Worm (Caenorhabditis elegans) whole organism, L2 larva: ENCODE measurements around the gene srt-29.

ENCODE experiments used
- R02D3.7 ChIP-seq: fragments of 150-350 bp; optimal IDR thresholded peaks from 2 replicates; lab custom pipeline; 2014; ENCODE audit warnings: missing biosample characterization, missing genetic modification characterization
- Y55F3AM.14 ChIP-seq: fragments of 200-800 bp; sonication (Bioruptor generic); optimal IDR thresholded peaks from 2 replicates; lab custom pipeline; 2018; ENCODE audit warnings: mild to moderate bottlenecking, missing genetic modification characterization, missing compliant biosample characterization
- ZK546.5 ChIP-seq: sonication (generic microtip); optimal IDR thresholded peaks from 2 replicates; lab custom pipeline; 2017; ENCODE audit warnings: missing biosample characterization, missing genetic modification characterization
- alr-1 ChIP-seq: fragments of 150-350 bp; optimal IDR thresholded peaks from 2 replicates; lab custom pipeline; 2014; ENCODE audit warnings: missing biosample characterization, missing genetic modification characterization
- aly-2 ChIP-seq: fragments of 150-350 bp; optimal IDR thresholded peaks from 2 replicates; lab custom pipeline; 2014; ENCODE audit warnings: missing biosample characterization, missing genetic modification characterization
- ama-1 ChIP-seq: fragments of 150-350 bp; optimal IDR thresholded peaks from 2 replicates; lab custom pipeline; 2018; ENCODE audit warnings: inconsistent platforms
- blmp-1 ChIP-seq: sonication (generic microtip); optimal IDR thresholded peaks from 2 replicates; lab custom pipeline; 2017; ENCODE audit warnings: missing genetic modification characterization, mild to moderate bottlenecking, missing compliant biosample characterization, antibody characterized with exemption, moderate library complexity; ENCODE audit not compliant: insufficient read depth
- crh-2 ChIP-seq: sonication (generic microtip); optimal IDR thresholded peaks from 2 replicates; lab custom pipeline; 2017; ENCODE audit warnings: missing biosample characterization, missing genetic modification characterization
- elt-1 ChIP-seq: fragments of 150-350 bp; optimal IDR thresholded peaks from 2 replicates; lab custom pipeline; 2014; ENCODE audit warnings: missing biosample characterization, missing genetic modification characterization
- elt-3 ChIP-seq: sonication (generic microtip); optimal IDR thresholded peaks from 2 replicates; lab custom pipeline; 2017; ENCODE audit warnings: missing biosample characterization, missing genetic modification characterization
- fos-1 ChIP-seq: fragments of 150-350 bp; optimal IDR thresholded peaks from 2 replicates; lab custom pipeline; 2014; ENCODE audit warnings: missing biosample characterization, missing genetic modification characterization
- gmeb-1 ChIP-seq: fragments of 150-350 bp; optimal IDR thresholded peaks from 2 replicates; lab custom pipeline; 2014; ENCODE audit warnings: missing biosample characterization, missing genetic modification characterization
- lin-11 ChIP-seq: fragments of 150-350 bp; sonication (generic microtip); optimal IDR thresholded peaks from 2 replicates; lab custom pipeline; 2014; ENCODE audit warnings: missing biosample characterization, missing genetic modification characterization, inconsistent platforms, mixed read lengths
- lsy-2 ChIP-seq, 2 experiments: fragments of 150-350 bp in 1 of 2; sonication (generic microtip) in 1 of 2; optimal IDR thresholded peaks; 2 replicates each; lab custom pipeline; 2014 to 2017; ENCODE audit warnings: missing biosample characterization in 2 of 2, missing genetic modification characterization in 2 of 2
- mab-5 ChIP-seq: fragments of 150-350 bp; optimal IDR thresholded peaks from 2 replicates; lab custom pipeline; 2014; ENCODE audit warnings: missing biosample characterization, missing genetic modification characterization
- mbf-1 ChIP-seq: sonication (generic microtip); optimal IDR thresholded peaks from 2 replicates; lab custom pipeline; 2017; ENCODE audit warnings: missing biosample characterization, missing genetic modification characterization
- nhr-10 ChIP-seq: sonication (generic microtip); optimal IDR thresholded peaks from 2 replicates; lab custom pipeline; 2017; ENCODE audit warnings: missing biosample characterization, missing genetic modification characterization
- nhr-11 ChIP-seq: fragments of 150-350 bp; optimal IDR thresholded peaks from 2 replicates; lab custom pipeline; 2014; ENCODE audit warnings: missing biosample characterization, missing genetic modification characterization
- nhr-129 ChIP-seq: fragments of 150-350 bp; optimal IDR thresholded peaks from 2 replicates; lab custom pipeline; 2014; ENCODE audit warnings: missing biosample characterization, missing genetic modification characterization
- nhr-23 ChIP-seq: fragments of 150-350 bp; optimal IDR thresholded peaks from 2 replicates; lab custom pipeline; 2014; ENCODE audit warnings: missing biosample characterization, missing genetic modification reagents, missing genetic modification characterization
- nhr-237 ChIP-seq: fragments of 150-350 bp; optimal IDR thresholded peaks from 2 replicates; lab custom pipeline; 2014; ENCODE audit warnings: missing biosample characterization, missing genetic modification characterization
- nhr-25 ChIP-seq: fragments of 150-350 bp; sonication (generic microtip); optimal IDR thresholded peaks from 3 replicates; lab custom pipeline; 2014; ENCODE audit warnings: missing biosample characterization, missing genetic modification characterization
- nhr-6 ChIP-seq: fragments of 150-350 bp; optimal IDR thresholded peaks from 2 replicates; lab custom pipeline; 2014; ENCODE audit warnings: missing biosample characterization, missing genetic modification characterization
- nhr-77 ChIP-seq: fragments of 150-350 bp; optimal IDR thresholded peaks from 2 replicates; lab custom pipeline; 2014; ENCODE audit warnings: missing biosample characterization, missing genetic modification characterization
- peb-1 ChIP-seq: fragments of 150-350 bp; optimal IDR thresholded peaks from 2 replicates; lab custom pipeline; 2014; ENCODE audit warnings: missing biosample characterization, missing genetic modification characterization
- sem-4 ChIP-seq: fragments of 150-350 bp; optimal IDR thresholded peaks from 2 replicates; lab custom pipeline; 2014; ENCODE audit warnings: missing biosample characterization, missing genetic modification reagents, missing genetic modification characterization
- skn-1 ChIP-seq: sonication (generic microtip); optimal IDR thresholded peaks from 2 replicates; lab custom pipeline; 2017; ENCODE audit warnings: missing biosample characterization, missing genetic modification characterization
- sma-9 ChIP-seq, 2 experiments: fragments of 150-350 bp in 1 of 2; sonication (generic microtip) in 1 of 2; optimal IDR thresholded peaks; 2 replicates each; lab custom pipeline; 2014 to 2016; ENCODE audit warnings: missing genetic modification characterization in 2 of 2, mild to moderate bottlenecking in 1 of 2, missing biosample characterization in 1 of 2, missing compliant biosample characterization in 1 of 2, missing genetic modification reagents in 1 of 2, moderate library complexity in 1 of 2
- snpc-4 ChIP-seq: fragments of 150-350 bp; optimal IDR thresholded peaks from 2 replicates; lab custom pipeline; 2014; ENCODE audit warnings: missing biosample characterization, missing genetic modification characterization
- unc-62 ChIP-seq: fragments of 150-350 bp; optimal IDR thresholded peaks from 2 replicates; lab custom pipeline; 2014; ENCODE audit warnings: missing biosample characterization, missing genetic modification reagents, missing genetic modification characterization
- zag-1 ChIP-seq: fragments of 150-350 bp; optimal IDR thresholded peaks from 2 replicates; lab custom pipeline; 2014; ENCODE audit warnings: missing biosample characterization, missing genetic modification characterization
- ztf-1 ChIP-seq: fragments of 200-800 bp; sonication (Bioruptor generic); conservative IDR thresholded peaks from 2 replicates; pipeline ENCODE4 v1.3.6; 2022; ENCODE audit warnings: missing genetic modification characterization, missing compliant biosample characterization
- ztf-11 ChIP-seq: sonication (generic microtip); optimal IDR thresholded peaks from 2 replicates; lab custom pipeline; 2017; ENCODE audit warnings: missing biosample characterization, missing genetic modification characterization

Gene srt-29

DNA sequence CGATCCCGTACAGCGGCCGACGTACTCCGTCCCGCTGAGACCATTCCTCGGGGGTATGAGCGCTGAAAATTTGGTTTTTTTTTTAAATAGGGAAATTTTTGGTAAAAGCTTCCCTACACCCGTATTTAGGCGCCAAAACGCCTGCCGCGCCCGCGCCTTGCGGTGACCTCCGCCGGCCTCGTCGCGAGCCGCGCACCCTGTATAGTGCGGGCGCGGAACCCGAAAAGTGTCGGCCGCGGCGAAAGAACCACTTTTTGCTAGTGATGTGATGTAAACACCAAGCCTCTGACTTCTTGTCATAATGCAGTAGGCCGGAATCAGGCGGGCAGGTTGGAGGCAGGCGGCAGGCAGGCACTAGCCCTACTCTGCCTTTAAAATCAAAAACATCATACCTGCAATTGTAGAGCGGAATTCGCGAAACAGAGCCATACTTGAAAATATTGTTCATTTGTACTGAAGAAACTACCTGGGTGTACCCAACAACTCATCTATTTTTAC, at the start of gene srt-29:
Gene srt-29, minus strand, starts transcription at position 448 of the 498 bp plus-strand sequence.
- no peak for TF ChIP-seq nhr-11 (tag; lab: Kevin White, UChicago)
- TF ChIP-seq fos-1 (tag; lab: Kevin White, UChicago) = no peak
- TF ChIP-seq nhr-10 (tag; lab: Kevin White, UChicago) = no peak
- TF ChIP-seq snpc-4 (tag; lab: Kevin White, UChicago) = no peak
- no peak for TF ChIP-seq gmeb-1
- no peak for TF ChIP-seq ztf-11 (tag; lab: Kevin White, UChicago)
- TF ChIP-seq nhr-6 (tag; lab: Kevin White, UChicago) = no peak
- TF ChIP-seq crh-2 (tag; lab: Kevin White, UChicago) = no peak
- TF ChIP-seq alr-1 (tag; lab: Kevin White, UChicago) = no peak

DNA sequence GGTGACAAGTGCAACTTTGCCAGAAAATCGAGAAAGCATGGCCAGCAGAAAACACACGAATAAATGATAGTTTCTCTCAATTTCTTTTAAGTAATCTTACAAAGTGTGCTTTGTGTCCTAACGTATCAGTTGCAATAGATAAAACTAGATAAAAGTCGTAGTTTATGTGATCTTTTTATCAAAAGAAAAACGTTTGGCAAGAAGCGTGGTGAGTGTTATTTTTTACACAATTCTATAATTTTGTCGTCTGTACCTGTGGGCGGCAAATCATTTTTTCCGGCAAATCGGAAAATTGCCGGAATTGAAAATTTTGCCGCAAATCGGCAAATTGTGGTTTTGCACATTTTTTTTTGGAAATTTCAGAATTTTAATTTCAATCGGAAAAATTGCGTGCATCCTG, 48.5 kb upstream of the srt-29 start, which contains the start of gene R05D8.9:
Gene R05D8.9, minus strand, starts transcription at position 101 of the 400 bp plus-strand sequence.
- TF ChIP-seq elt-1 (tag; lab: Kevin White, UChicago) (no peak), ZK546.5 (no peak), zag-1 (tag; lab: Kevin White, UChicago) (no peak)

DNA sequence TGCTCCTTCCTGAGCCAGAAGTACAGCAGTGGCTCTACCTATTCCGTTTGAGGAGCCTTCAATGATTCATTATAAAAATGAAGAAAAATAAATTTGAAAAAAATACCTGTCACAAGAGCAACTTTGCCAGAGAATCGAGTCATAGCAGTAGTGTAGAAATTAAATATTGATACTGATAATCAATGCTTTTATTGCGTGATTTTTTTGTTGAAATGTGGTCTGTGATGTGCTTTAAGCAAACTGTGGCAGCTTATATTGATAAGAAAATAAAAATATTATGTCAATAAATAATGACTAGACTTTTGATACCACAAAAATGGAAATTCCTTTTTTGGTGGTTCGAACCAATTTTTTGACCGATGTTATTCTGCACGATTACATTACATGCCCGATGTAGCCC, 46.1 kb upstream of the srt-29 start, which contains the start of gene dhs-14:
Gene dhs-14, minus strand, starts transcription at position 149 of the 400 bp plus-strand sequence.
- TF ChIP-seq lsy-2 (tag; optimal IDR thresholded peaks at IDR 0.05; lab: Kevin White, UChicago) (no peak), skn-1 (tag; lab: Kevin White, UChicago) (no peak), alr-1 (tag; lab: Kevin White, UChicago) (no peak), fos-1 (tag; lab: Kevin White, UChicago) (peak; percentile 69), peb-1 (tag; lab: Kevin White, UChicago) (no peak), ZK546.5 (no peak)

DNA sequence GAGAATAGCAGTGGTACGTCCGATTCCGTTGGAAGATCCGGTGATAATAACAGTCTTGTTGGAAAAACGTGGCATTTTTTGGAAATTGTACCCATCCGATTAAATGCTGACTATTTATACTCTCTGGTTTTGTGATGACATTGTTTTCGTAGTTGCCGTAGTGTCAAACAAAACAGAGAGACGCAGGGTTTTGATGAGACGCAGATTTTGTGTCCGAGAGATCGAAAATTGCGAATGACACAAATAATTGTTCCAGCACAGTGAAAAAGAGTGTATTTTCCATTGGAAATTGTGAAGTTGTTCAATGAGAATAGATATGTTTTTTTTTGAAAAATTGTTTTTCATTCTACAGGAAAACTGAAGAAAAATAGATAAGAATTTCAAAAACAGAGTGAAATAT, 44.2 kb upstream of the srt-29 start, which contains the start of gene R05D8.7:
Gene R05D8.7, minus strand, starts transcription at position 104 of the 400 bp plus-strand sequence.
- no peak for TF ChIP-seq R02D3.7 (tag; lab: Kevin White, UChicago)
- TF ChIP-seq unc-62 (GFP tag; lab: Kevin White, UChicago) = no peak
- TF ChIP-seq blmp-1 (tag; lab: Kevin White, UChicago) = no peak
- TF ChIP-seq nhr-129 (tag; lab: Kevin White, UChicago) = no peak
- TF ChIP-seq nhr-23 (tag; lab: Kevin White, UChicago) = no peak
- TF ChIP-seq nhr-25 = no peak
- TF ChIP-seq snpc-4 (tag; lab: Kevin White, UChicago) = no peak
- no peak for TF ChIP-seq nhr-237 (tag; lab: Kevin White, UChicago)
- no peak for TF ChIP-seq ama-1 (lab: Kevin White, UChicago)
- TF ChIP-seq lin-11 (tag; lab: Kevin White, UChicago) = no peak

DNA sequence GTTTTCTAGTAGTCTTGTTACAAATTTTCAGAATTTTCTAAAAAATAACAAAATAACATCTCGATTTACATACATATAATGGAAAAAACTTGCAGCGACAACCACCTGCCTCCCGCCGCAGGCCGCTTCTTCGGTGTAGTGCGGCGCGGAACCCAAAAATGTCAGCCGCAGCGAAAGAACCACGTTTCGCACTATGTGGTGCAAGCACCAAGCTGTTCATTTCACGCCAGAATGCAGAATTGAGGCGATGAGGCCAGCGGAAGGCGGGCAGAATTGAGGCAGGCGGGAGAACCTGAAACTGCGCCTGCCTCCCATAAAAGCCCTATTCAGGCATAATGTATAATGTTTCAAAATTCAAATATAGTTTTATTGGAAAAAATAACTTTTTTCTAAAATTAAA, 42.5 kb upstream of the srt-29 start:
- TF ChIP-seq ztf-1 (GFP tag; lab: Robert Waterston, UW) (no peak), crh-2 (tag; lab: Kevin White, UChicago) (no peak), Y55F3AM.14 (GFP tag; lab: Kevin White, UChicago) (no peak), elt-3 (tag; lab: Kevin White, UChicago) (no peak), mab-5 (tag; lab: Kevin White, UChicago) (no peak), ztf-11 (tag; lab: Kevin White, UChicago) (no peak), aly-2 (no peak), sma-9 (GFP tag; optimal IDR thresholded peaks at IDR 0.05; lab: Kevin White, UChicago) (no peak), sma-9 (tag; optimal IDR thresholded peaks at IDR 0.05; lab: Kevin White, UChicago) (no peak), mbf-1 (tag; lab: Kevin White, UChicago) (no peak), nhr-237 (tag; lab: Kevin White, UChicago) (no peak), zag-1 (tag; lab: Kevin White, UChicago) (no peak), nhr-129 (tag; lab: Kevin White, UChicago) (no peak), nhr-77 (tag; lab: Kevin White, UChicago) (no peak), nhr-23 (tag; lab: Kevin White, UChicago) (no peak), sem-4 (tag; lab: Kevin White, UChicago) (no peak)
